Worm (Caenorhabditis elegans) whole organism, early embryonic: ENCODE measurements around the gene K03B8.11.
"Not testable (repeated sequence)": the region's sequence is repeated elsewhere in the genome, so short reads cannot be mapped to it uniquely, and the experiment has no call there.

ENCODE experiments used
- B0310.2 ChIP-seq: sonication (generic microtip); optimal IDR thresholded peaks from 2 replicates; lab custom pipeline; 2016; ENCODE audit warnings: mild to moderate bottlenecking, missing genetic modification characterization, missing compliant biosample characterization
- F13C5.2 ChIP-seq: sonication (generic microtip); optimal IDR thresholded peaks from 2 replicates; lab custom pipeline; 2017; ENCODE audit warnings: mild to moderate bottlenecking, missing genetic modification characterization, inconsistent platforms, missing compliant biosample characterization
- aly-1 ChIP-seq: sonication (generic microtip); optimal IDR thresholded peaks from 2 replicates; lab custom pipeline; 2016; ENCODE audit warnings: missing genetic modification characterization, missing compliant biosample characterization
- ama-1 ChIP-seq: fragments of 150-350 bp; optimal IDR thresholded peaks from 2 replicates; lab custom pipeline; 2014
- ceh-13 ChIP-seq: fragments of 200-800 bp; sonication (Bioruptor generic); optimal IDR thresholded peaks from 2 replicates; lab custom pipeline; 2018; ENCODE audit warnings: mild to moderate bottlenecking, missing genetic modification characterization, missing compliant biosample characterization
- ceh-36 ChIP-seq: sonication (generic microtip); optimal IDR thresholded peaks from 2 replicates; lab custom pipeline; 2016; ENCODE audit warnings: missing genetic modification characterization, inconsistent platforms, missing compliant biosample characterization
- ets-7 ChIP-seq: sonication (generic microtip); optimal IDR thresholded peaks from 2 replicates; lab custom pipeline; 2016; ENCODE audit warnings: missing genotype, missing genetic modification characterization, missing compliant biosample characterization
- flt-1 ChIP-seq: fragments of 200-800 bp; sonication (Bioruptor generic); IDR thresholded peaks from 2 replicates; pipeline ENCODE4 v1.3.6; 2022; ENCODE audit warnings: missing genetic modification characterization, missing compliant biosample characterization
- hmbx-1 ChIP-seq: sonication (generic microtip); optimal IDR thresholded peaks from 2 replicates; lab custom pipeline; 2016; ENCODE audit warnings: mild to moderate bottlenecking, missing genetic modification characterization, missing compliant biosample characterization
- hmg-4 ChIP-seq: fragments of 200-800 bp; sonication (Bioruptor generic); optimal IDR thresholded peaks from 2 replicates; lab custom pipeline; 2018; ENCODE audit warnings: mild to moderate bottlenecking, missing genetic modification characterization, missing compliant biosample characterization
- hnd-1 ChIP-seq: sonication (generic microtip); optimal IDR thresholded peaks from 2 replicates; lab custom pipeline; 2016; ENCODE audit warnings: missing genetic modification characterization, missing compliant biosample characterization
- pes-1 ChIP-seq: fragments of 200-800 bp; sonication (Bioruptor generic); IDR thresholded peaks from 2 replicates; pipeline ENCODE4 v1.3.6; 2022; ENCODE audit warnings: missing genetic modification reagents, missing genetic modification characterization, missing compliant biosample characterization
- scrt-1 ChIP-seq: fragments of 200-800 bp; sonication (Bioruptor generic); IDR thresholded peaks from 2 replicates; pipeline ENCODE4 v1.3.6; 2022; ENCODE audit warnings: missing genetic modification characterization, missing compliant biosample characterization
- sea-1 ChIP-seq: fragments of 200-800 bp; sonication (Bioruptor generic); conservative IDR thresholded peaks from 2 replicates; pipeline ENCODE4 v1.3.6; 2022; ENCODE audit warnings: missing genetic modification characterization, missing compliant biosample characterization
- tbx-11 ChIP-seq: fragments of 200-800 bp; sonication (Bioruptor generic); IDR thresholded peaks from 2 replicates; pipeline ENCODE4 v1.3.6; 2022; ENCODE audit warnings: missing genetic modification characterization, missing compliant biosample characterization
- tbx-37 ChIP-seq: fragments of 200-800 bp; sonication (Bioruptor generic); conservative IDR thresholded peaks from 2 replicates; pipeline ENCODE4 v1.3.6; 2022; ENCODE audit warnings: missing genetic modification reagents, missing genetic modification characterization, missing compliant biosample characterization
- tra-4 ChIP-seq: sonication (generic microtip); optimal IDR thresholded peaks from 2 replicates; lab custom pipeline; 2017; ENCODE audit warnings: missing genetic modification characterization, missing compliant biosample characterization

K03B8.11 gene

ce11 chrV:11402610-11403009 is 12.3 kb upstream of the K03B8.11 start, which contains the start of gene nas-19:
TSS of gene nas-19 (minus strand) at chrV:11402710.
- no peak for TF ChIP-seq F13C5.2 (tag; lab: Kevin White, UChicago)

ce11 chrV:11398616-11399015 is 8.3 kb upstream of the K03B8.11 start, which contains the start of gene nas-17:
TSS of gene nas-17 (plus strand) at chrV:11398916.
- TF ChIP-seq hmg-4 (no peak), tra-4 (tag; lab: Kevin White, UChicago) (no peak), sea-1 (GFP tag; lab: Robert Waterston, UW) (no peak), aly-1 (tag; lab: Kevin White, UChicago) (no peak), B0310.2 (no peak), tbx-11 (no peak), hnd-1 (tag; lab: Kevin White, UChicago) (no peak), F13C5.2 (tag; lab: Kevin White, UChicago) (no peak), tbx-37 (GFP tag; lab: Robert Waterston, UW) (no peak), pes-1 (no peak), ama-1 (lab: Kevin White, UChicago) (no peak)

- not testable (repeated sequence) for TF ChIP-seq aly-1, ceh-36, F13C5.2 (tag; lab: Kevin White, UChicago)
Measured at ce11 chrV:11396134-11396533, 5.8 kb upstream of the K03B8.11 start, which contains the start of gene nas-18. TSS of gene nas-18 (plus strand) at chrV:11396434.

ce11 chrV:11395024-11395423 is 4.7 kb upstream of the K03B8.11 start, which contains the start of gene K03B8.4:
TSS of gene K03B8.4 (minus strand) at chrV:11395124.
- TF ChIP-seq ets-7; aly-1 (tag; lab: Kevin White, UChicago); ama-1 (lab: Kevin White, UChicago): not testable (repeated sequence)

- TF ChIP-seq hnd-1 (tag; lab: Kevin White, UChicago): no peak
- TF ChIP-seq tbx-37 (GFP tag; lab: Robert Waterston, UW): no peak
- TF ChIP-seq tbx-11: no peak
- TF ChIP-seq aly-1 (tag; lab: Kevin White, UChicago): no peak
- TF ChIP-seq scrt-1 (GFP tag; lab: Robert Waterston, UW): no peak
- TF ChIP-seq pes-1: no peak
- no peak for TF ChIP-seq B0310.2
- TF ChIP-seq flt-1 (GFP tag; lab: Robert Waterston, UW): no peak
- TF ChIP-seq ceh-13 (GFP tag; lab: Kevin White, UChicago): no peak
Measured at ce11 chrV:11392020-11392419, 1.7 kb upstream of the K03B8.11 start, which contains the start of gene nas-16. TSS of gene nas-16 (plus strand) at chrV:11392320.

- TF ChIP-seq ama-1 (lab: Kevin White, UChicago) (no peak), scrt-1 (GFP tag; lab: Robert Waterston, UW) (no peak), sea-1 (GFP tag; lab: Robert Waterston, UW) (no peak), aly-1 (tag; lab: Kevin White, UChicago) (no peak), ets-7 (no peak), ceh-36 (tag; lab: Kevin White, UChicago) (no peak), B0310.2 (no peak), pes-1 (no peak), tbx-11 (no peak), hmbx-1 (tag; lab: Kevin White, UChicago) (no peak), ceh-13 (GFP tag; lab: Kevin White, UChicago) (no peak), hmg-4 (no peak), tbx-37 (GFP tag; lab: Robert Waterston, UW) (no peak), hnd-1 (tag; lab: Kevin White, UChicago) (no peak), tra-4 (tag; lab: Kevin White, UChicago) (no peak), F13C5.2 (tag; lab: Kevin White, UChicago) (no peak), flt-1 (GFP tag; lab: Robert Waterston, UW) (no peak)
Measured at ce11 chrV:11389776-11390175, 518 bp downstream of the K03B8.11 start, which contains the start of gene col-155. TSS of gene col-155 (minus strand) at chrV:11389876.

- TF ChIP-seq ama-1 (lab: Kevin White, UChicago) (no peak), B0310.2 (no peak), sea-1 (GFP tag; lab: Robert Waterston, UW) (no peak), aly-1 (tag; lab: Kevin White, UChicago) (no peak), F13C5.2 (tag; lab: Kevin White, UChicago) (no peak), ceh-36 (tag; lab: Kevin White, UChicago) (no peak), hnd-1 (tag; lab: Kevin White, UChicago) (no peak), flt-1 (GFP tag; lab: Robert Waterston, UW) (no peak), hmg-4 (no peak), ets-7 (no peak), tra-4 (tag; lab: Kevin White, UChicago) (no peak), hmbx-1 (tag; lab: Kevin White, UChicago) (no peak), pes-1 (no peak), scrt-1 (GFP tag; lab: Robert Waterston, UW) (no peak), tbx-11 (no peak)
Measured at ce11 chrV:11386428-11386827, 3.9 kb downstream of the K03B8.11 start, which contains the start of gene F55C10.4. TSS of gene F55C10.4 (plus strand) at chrV:11386728.

- no peak for TF ChIP-seq pes-1
- no peak for TF ChIP-seq scrt-1 (GFP tag; lab: Robert Waterston, UW)
- TF ChIP-seq aly-1 (tag; lab: Kevin White, UChicago): no peak
- no peak for TF ChIP-seq B0310.2
- TF ChIP-seq tra-4 (tag; lab: Kevin White, UChicago): no peak
- no peak for TF ChIP-seq hnd-1 (tag; lab: Kevin White, UChicago)
- TF ChIP-seq ceh-36 (tag; lab: Kevin White, UChicago): no peak
- no peak for TF ChIP-seq F13C5.2 (tag; lab: Kevin White, UChicago)
- no peak for TF ChIP-seq hmg-4
- no peak for TF ChIP-seq ets-7
- no peak for TF ChIP-seq tbx-37 (GFP tag; lab: Robert Waterston, UW)
- TF ChIP-seq tbx-11: no peak
- no peak for TF ChIP-seq hmbx-1 (tag; lab: Kevin White, UChicago)
- TF ChIP-seq ceh-13 (GFP tag; lab: Kevin White, UChicago): no peak
- no peak for TF ChIP-seq ama-1 (lab: Kevin White, UChicago)
- no peak for TF ChIP-seq sea-1 (GFP tag; lab: Robert Waterston, UW)
- TF ChIP-seq flt-1 (GFP tag; lab: Robert Waterston, UW): no peak
Measured at ce11 chrV:11385060-11385459, 5.2 kb downstream of the K03B8.11 start, which contains the start of gene col-154. TSS of gene col-154 (plus strand) at chrV:11385360.
